Worm (Caenorhabditis elegans) whole organism, L2 larva: ENCODE results near the gene vglu-2.

ENCODE experiments used
- R02D3.7 ChIP-seq: fragments of 150-350 bp; optimal IDR thresholded peaks from 2 replicates; lab custom pipeline; 2014; ENCODE audit warnings: missing biosample characterization, missing genetic modification characterization
- fos-1 ChIP-seq: fragments of 150-350 bp; optimal IDR thresholded peaks from 2 replicates; lab custom pipeline; 2014; ENCODE audit warnings: missing biosample characterization, missing genetic modification characterization
- lin-13 ChIP-seq: fragments of 150-350 bp; optimal IDR thresholded peaks from 2 replicates; lab custom pipeline; 2014; ENCODE audit warnings: missing biosample characterization, missing genetic modification reagents, missing genetic modification characterization
- nhr-77 ChIP-seq: fragments of 150-350 bp; optimal IDR thresholded peaks from 2 replicates; lab custom pipeline; 2014; ENCODE audit warnings: missing biosample characterization, missing genetic modification characterization
- unc-39 ChIP-seq: fragments of 150-350 bp; optimal IDR thresholded peaks from 2 replicates; lab custom pipeline; 2014; ENCODE audit warnings: missing biosample characterization, missing genetic modification characterization
- unc-62 ChIP-seq: fragments of 150-350 bp; optimal IDR thresholded peaks from 2 replicates; lab custom pipeline; 2014; ENCODE audit warnings: missing biosample characterization, missing genetic modification reagents, missing genetic modification characterization

ce11 chrIII:10261682-10262081, 33.3 kb upstream of the vglu-2 start, which contains the start of gene bbs-5:
- TF ChIP-seq R02D3.7 (tag; lab: Kevin White, UChicago): no peak
- TF ChIP-seq unc-62 (GFP tag; lab: Kevin White, UChicago): no peak
- no peak for TF ChIP-seq nhr-77 (tag; lab: Kevin White, UChicago)
- TF ChIP-seq lin-13 (GFP tag; lab: Kevin White, UChicago): no peak
- TF ChIP-seq unc-39: no peak
- no peak for TF ChIP-seq fos-1 (tag; lab: Kevin White, UChicago)
